Worm (Caenorhabditis elegans) whole organism, mixed stage, embryonic: ENCODE data around the gene F23B12.4.

ENCODE experiments used
- ces-1 ChIP-seq: fragments of 150-350 bp; optimal IDR thresholded peaks from 2 replicates; lab custom pipeline; 2014; ENCODE audit warnings: missing biosample characterization, missing genetic modification reagents, missing genetic modification characterization
- cnd-1 ChIP-seq: fragments of 200-800 bp; sonication (Bioruptor generic); optimal IDR thresholded peaks from 2 replicates; lab custom pipeline; 2018; ENCODE audit warnings: mild to moderate bottlenecking, missing genetic modification characterization, missing compliant biosample characterization
- elt-1 ChIP-seq: sonication (generic microtip); optimal IDR thresholded peaks from 2 replicates; lab custom pipeline; 2017; ENCODE audit warnings: missing genetic modification characterization, mild to moderate bottlenecking, missing compliant biosample characterization, antibody characterized with exemption, moderate library complexity, borderline replicate concordance; ENCODE audit not compliant: insufficient read depth
- elt-3 ChIP-seq: fragments of 150-350 bp; optimal IDR thresholded peaks from 2 replicates; lab custom pipeline; 2014; ENCODE audit warnings: missing biosample characterization, missing genetic modification characterization
- lin-13 ChIP-seq: fragments of 150-350 bp; optimal IDR thresholded peaks from 2 replicates; lab custom pipeline; 2014; ENCODE audit warnings: missing biosample characterization, missing genetic modification characterization
- nhr-12 ChIP-seq: fragments of 150-350 bp; optimal IDR thresholded peaks from 2 replicates; lab custom pipeline; 2014; ENCODE audit warnings: missing biosample characterization, missing genetic modification characterization
- nhr-237 ChIP-seq: fragments of 150-350 bp; optimal IDR thresholded peaks from 2 replicates; lab custom pipeline; 2014; ENCODE audit warnings: missing biosample characterization, missing genetic modification characterization
- nhr-76 ChIP-seq: sonication (generic microtip); optimal IDR thresholded peaks from 2 replicates; lab custom pipeline; 2017; ENCODE audit warnings: missing biosample characterization, missing genetic modification characterization
- sem-2 ChIP-seq: fragments of 200-800 bp; sonication (Bioruptor generic); optimal IDR thresholded peaks from 2 replicates; lab custom pipeline; 2018; ENCODE audit warnings: mild to moderate bottlenecking, missing genetic modification characterization, missing compliant biosample characterization
- snpc-4 ChIP-seq: fragments of 150-350 bp; optimal IDR thresholded peaks from 2 replicates; lab custom pipeline; 2014; ENCODE audit warnings: missing biosample characterization, missing genetic modification characterization
- sptf-1 ChIP-seq: sonication (generic microtip); optimal IDR thresholded peaks from 2 replicates; lab custom pipeline; 2017; ENCODE audit warnings: mild to moderate bottlenecking, missing genetic modification characterization, moderate library complexity, missing compliant biosample characterization
- ztf-11 ChIP-seq: fragments of 150-350 bp; optimal IDR thresholded peaks from 2 replicates; lab custom pipeline; 2014; ENCODE audit warnings: missing biosample characterization, missing genetic modification characterization

DNA sequence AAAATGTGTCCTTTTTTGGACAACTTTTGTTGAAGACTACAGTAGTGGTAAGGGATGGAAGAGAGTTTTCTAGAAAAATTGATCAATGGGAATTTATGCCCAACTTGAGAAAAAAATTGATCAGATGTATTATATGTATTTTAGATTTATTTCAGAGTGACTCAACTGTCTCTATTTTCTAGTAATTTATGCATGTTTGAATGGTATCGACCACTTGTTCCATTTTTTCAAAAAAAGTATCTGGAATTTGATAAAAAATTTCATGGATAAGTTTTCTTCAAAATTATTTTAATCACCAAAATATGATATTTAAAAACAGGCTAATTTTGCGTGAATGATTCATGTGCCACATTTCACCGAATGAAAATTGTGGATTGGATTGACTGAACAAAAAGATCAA is 49.1 kb upstream of the F23B12.4 start, which contains the start of gene C15H11.10:
- no peak for TF ChIP-seq snpc-4 (tag; lab: Kevin White, UChicago)
- no peak for TF ChIP-seq nhr-12
- TF ChIP-seq lin-13 (tag; lab: Kevin White, UChicago): no peak
- TF ChIP-seq sem-2 (GFP tag; lab: Kevin White, UChicago): no peak
- no peak for TF ChIP-seq nhr-76 (tag; lab: Kevin White, UChicago)
- TF ChIP-seq elt-1 (tag; lab: Kevin White, UChicago): no peak
- no peak for TF ChIP-seq sptf-1
- TF ChIP-seq nhr-237: no peak
- no peak for TF ChIP-seq elt-3
- no peak for TF ChIP-seq ztf-11 (tag; lab: Kevin White, UChicago)
- TF ChIP-seq cnd-1 (tag; lab: Kevin White, UChicago): no peak
- TF ChIP-seq ces-1 (GFP tag; lab: Kevin White, UChicago): no peak
